Worm (Caenorhabditis elegans) whole organism, L1 larva: ENCODE measurements around the gene jud-4.

ENCODE experiments used
- ama-1 ChIP-seq: fragments of 150-350 bp; optimal IDR thresholded peaks from 2 replicates; lab custom pipeline; 2014
- blmp-1 ChIP-seq: fragments of 150-350 bp; optimal IDR thresholded peaks from 2 replicates; lab custom pipeline; 2014; ENCODE audit warnings: missing biosample characterization, missing genetic modification characterization
- ceh-8 ChIP-seq: fragments of 200-800 bp; sonication (Bioruptor generic); optimal IDR thresholded peaks from 2 replicates; lab custom pipeline; 2018; ENCODE audit warnings: mild to moderate bottlenecking, missing genetic modification characterization, moderate library complexity, missing compliant biosample characterization
- lin-35 ChIP-seq, 2 experiments: fragments of 150-350 bp; optimal IDR thresholded peaks; 2 replicates each; lab custom pipeline; 2014; ENCODE audit warnings: missing biosample characterization in 2 of 2, missing genetic modification characterization in 2 of 2, missing genetic modification reagents in 2 of 2
- nhr-11 ChIP-seq: fragments of 150-350 bp; optimal IDR thresholded peaks from 2 replicates; lab custom pipeline; 2014; ENCODE audit warnings: missing biosample characterization, missing genetic modification characterization
- nhr-12 ChIP-seq: sonication (generic microtip); optimal IDR thresholded peaks from 2 replicates; lab custom pipeline; 2017; ENCODE audit warnings: missing biosample characterization, missing genetic modification characterization
- nhr-28 ChIP-seq: fragments of 150-350 bp; optimal IDR thresholded peaks from 2 replicates; lab custom pipeline; 2014; ENCODE audit warnings: missing biosample characterization, missing genetic modification characterization
- snpc-4 ChIP-seq: fragments of 150-350 bp; optimal IDR thresholded peaks from 2 replicates; lab custom pipeline; 2014; ENCODE audit warnings: missing biosample characterization, missing genetic modification characterization
- unc-62 ChIP-seq: fragments of 150-350 bp; optimal IDR thresholded peaks from 2 replicates; lab custom pipeline; 2014; ENCODE audit warnings: missing biosample characterization, missing genetic modification reagents, missing genetic modification characterization
- ztf-11 ChIP-seq, 2 experiments: sonication (generic microtip); optimal IDR thresholded peaks; 2 replicates each; lab custom pipeline; 2016 to 2017; ENCODE audit warnings: missing genetic modification characterization in 2 of 2, missing biosample characterization in 1 of 2, missing compliant biosample characterization in 1 of 2

ce11 chrX:15246595-15246994 lies 37.3 kb upstream of the jud-4 start:
- TF ChIP-seq ztf-11 (tag; optimal IDR thresholded peaks at IDR 0.05; lab: Kevin White, UChicago) = no peak
- no peak for TF ChIP-seq ama-1 (lab: Kevin White, UChicago)
- TF ChIP-seq ceh-8 (GFP tag; lab: Kevin White, UChicago) = no peak
- TF ChIP-seq nhr-11 (tag; lab: Kevin White, UChicago) = no peak
- TF ChIP-seq nhr-12 (tag; lab: Kevin White, UChicago) = no peak
- no peak for TF ChIP-seq unc-62 (GFP tag; lab: Kevin White, UChicago)
- TF ChIP-seq snpc-4 (tag; lab: Kevin White, UChicago) = no peak
- TF ChIP-seq nhr-28 (tag; lab: Kevin White, UChicago) = no peak
- peak in 1 of 2 experiments; percentile 47 for TF ChIP-seq lin-35 (GFP tag; optimal IDR thresholded peaks at IDR 0.05; lab: Kevin White, UChicago)
- peak; percentile 69 for TF ChIP-seq blmp-1 (tag; lab: Kevin White, UChicago)
